Worm (Caenorhabditis elegans): ENCODE data around the gene T28C12.6.

ce11 chrV:6352350-6352749 is 16.4 kb upstream of the T28C12.6 start:
- TF ChIP-seq dao-5 (tag; optimal IDR thresholded peaks at IDR 0.05): no peak
- TF ChIP-seq him-1 (tag; optimal IDR thresholded peaks at IDR 0.05): no peak
